Fruit fly (Drosophila melanogaster) whole organism, embryonic: ENCODE results near the gene SmE.
A peak's percentile ranks its signal among the peaks of the same experiment; 100 is the strongest.

Experiments used
- Bgb ChIP-seq: fragments of 200-800 bp; sonication (Bioruptor generic); IDR thresholded peaks from 2 replicates; pipeline ENCODE4 v1.3.6; 2022; ENCODE audit warnings: missing biosample characterization, missing genetic modification characterization; ENCODE audit not compliant: partially characterized antibody
- CG10366 ChIP-seq: fragments of 200-800 bp; sonication (Bioruptor generic); IDR thresholded peaks from 2 replicates; pipeline ENCODE4 v1.3.6; 2022; ENCODE audit warnings: missing biosample characterization, missing genetic modification characterization
- CG10462 ChIP-seq: fragments of 200-800 bp; sonication (Bioruptor generic); optimal IDR thresholded peaks from 2 replicates; lab custom pipeline; 2016; ENCODE audit warnings: missing biosample characterization, missing genetic modification characterization
- CG11456 ChIP-seq: fragments of 200-800 bp; sonication (Bioruptor generic); IDR thresholded peaks from 3 replicates; pipeline ENCODE4 v1.3.6; 2022; ENCODE audit warnings: missing biosample characterization, missing genetic modification characterization
- CG11695 ChIP-seq: fragments of 200-800 bp; sonication (Bioruptor generic); IDR thresholded peaks from 3 replicates; pipeline ENCODE4 v1.3.6; 2022; ENCODE audit warnings: missing biosample characterization, missing genetic modification characterization
- CG12659 ChIP-seq: fragments of 200-800 bp; sonication (Bioruptor generic); optimal IDR thresholded peaks from 3 replicates; lab custom pipeline; 2017; ENCODE audit warnings: mild to moderate bottlenecking, missing biosample characterization, missing genetic modification reagents, missing genetic modification characterization
- CG14441 ChIP-seq: fragments of 200-800 bp; sonication (Bioruptor generic); IDR thresholded peaks from 2 replicates; pipeline ENCODE4 v1.3.6; 2022; ENCODE audit warnings: missing biosample characterization, missing genetic modification characterization
- CG14667 ChIP-seq: fragments of 200-800 bp; sonication (Bioruptor generic); IDR thresholded peaks from 2 replicates; pipeline ENCODE4 v1.3.6; 2022; ENCODE audit warnings: missing biosample characterization, missing genetic modification characterization
- CG16813 ChIP-seq: fragments of 200-800 bp; sonication (Bioruptor generic); IDR thresholded peaks from 3 replicates; pipeline ENCODE4 v1.3.6; 2022; ENCODE audit warnings: missing biosample characterization, missing genetic modification characterization; ENCODE audit not compliant: partially characterized antibody
- CG16815 ChIP-seq: fragments of 200-800 bp; sonication (Bioruptor generic); optimal IDR thresholded peaks from 3 replicates; lab custom pipeline; 2017; ENCODE audit warnings: missing biosample characterization, mild to moderate bottlenecking, missing genetic modification characterization
- CG17568 ChIP-seq: fragments of 200-800 bp; sonication (Bioruptor generic); optimal IDR thresholded peaks from 2 replicates; lab custom pipeline; 2018; ENCODE audit warnings: missing biosample characterization, mild to moderate bottlenecking, missing genetic modification characterization, moderate library complexity
- CG1832 ChIP-seq: fragments of 200-800 bp; sonication (Bioruptor generic); optimal IDR thresholded peaks from 2 replicates; lab custom pipeline; 2017; ENCODE audit warnings: missing biosample characterization, mild to moderate bottlenecking, missing genetic modification characterization, inconsistent platforms
- CG2120 ChIP-seq: fragments of 200-800 bp; sonication (Bioruptor generic); optimal IDR thresholded peaks from 3 replicates; lab custom pipeline; 2016; ENCODE audit warnings: missing biosample characterization, missing genetic modification characterization
- CG2199 ChIP-seq: fragments of 200-800 bp; sonication (Bioruptor generic); IDR thresholded peaks from 3 replicates; pipeline ENCODE4 v1.3.6; 2022; ENCODE audit warnings: missing biosample characterization, missing genetic modification characterization
- CG32772 ChIP-seq: fragments of 200-800 bp; sonication (Bioruptor generic); IDR thresholded peaks from 2 replicates; pipeline ENCODE4 v1.3.6; 2022; ENCODE audit warnings: missing biosample characterization, missing genetic modification characterization
- CG3281 ChIP-seq: fragments of 200-800 bp; sonication (Bioruptor generic); optimal IDR thresholded peaks from 3 replicates; lab custom pipeline; 2017; ENCODE audit warnings: missing biosample characterization, mild to moderate bottlenecking, missing genetic modification characterization
- CG33213 ChIP-seq: fragments of 200-800 bp; sonication (Bioruptor generic); optimal IDR thresholded peaks from 3 replicates; lab custom pipeline; 2016; ENCODE audit warnings: missing biosample characterization, missing genetic modification characterization
- CG34422 ChIP-seq: fragments of 200-800 bp; sonication (Bioruptor generic); IDR thresholded peaks from 3 replicates; pipeline ENCODE4 v1.3.6; 2022; ENCODE audit warnings: missing biosample characterization, missing genetic modification characterization
- CG3838 ChIP-seq: fragments of 200-800 bp; sonication (Bioruptor generic); optimal IDR thresholded peaks from 3 replicates; lab custom pipeline; 2016; ENCODE audit warnings: missing biosample characterization, missing genetic modification characterization
- CG4328 ChIP-seq: fragments of 200-800 bp; sonication (Bioruptor generic); optimal IDR thresholded peaks from 3 replicates; lab custom pipeline; 2017; ENCODE audit warnings: missing biosample characterization, missing genetic modification reagents, missing genetic modification characterization
- CG5245 ChIP-seq: fragments of 200-800 bp; sonication (Bioruptor generic); optimal IDR thresholded peaks from 3 replicates; lab custom pipeline; 2016; ENCODE audit warnings: missing biosample characterization, missing genetic modification characterization
- CG6683 ChIP-seq: fragments of 200-800 bp; sonication (Bioruptor generic); optimal IDR thresholded peaks from 2 replicates; lab custom pipeline; 2017; ENCODE audit warnings: missing biosample characterization, mild to moderate bottlenecking, missing genetic modification characterization, missing genetic modification reagents
- CG8765 ChIP-seq: fragments of 200-800 bp; sonication (Bioruptor generic); IDR thresholded peaks from 2 replicates; pipeline ENCODE4 v1.3.6; 2022; ENCODE audit warnings: missing biosample characterization, missing genetic modification characterization
- Dip3 ChIP-seq: fragments of 200-800 bp; sonication (Bioruptor generic); optimal IDR thresholded peaks from 3 replicates; lab custom pipeline; 2016; ENCODE audit warnings: missing biosample characterization, missing genetic modification characterization
- Eip74EF ChIP-seq, 2 experiments: fragments of 200-800 bp in 1 of 2; fragments of >200 bp in 1 of 2; sonication (Bioruptor generic) in 1 of 2; optimal IDR thresholded peaks; 2 replicates each; lab custom pipeline; 2017 to 2019; ENCODE audit warnings: missing biosample characterization in 2 of 2, missing genetic modification characterization in 2 of 2, mild to moderate bottlenecking in 1 of 2, moderate library complexity in 1 of 2
- GATAe ChIP-seq: fragments of 200-800 bp; sonication (Bioruptor generic); conservative IDR thresholded peaks from 2 replicates; pipeline ENCODE4 v1.3.6; 2022; ENCODE audit warnings: missing biosample characterization, missing genetic modification characterization
- MBD-R2 ChIP-seq: fragments of 200-800 bp; sonication (Bioruptor generic); IDR thresholded peaks from 2 replicates; pipeline ENCODE4 v1.3.6; 2022; ENCODE audit warnings: missing biosample characterization, missing genetic modification characterization
- Med ChIP-seq: fragments of 200-800 bp; sonication (Bioruptor generic); peaks from one replicate; lab custom pipeline; 2016; ENCODE audit warnings: missing biosample characterization, missing genetic modification characterization, mild to moderate bottlenecking, inconsistent platforms, moderate library complexity
- Oaz ChIP-seq: fragments of 200-800 bp; sonication (Bioruptor generic); IDR thresholded peaks from 2 replicates; pipeline ENCODE4 v1.3.6; 2022; ENCODE audit warnings: missing biosample characterization, missing genetic modification characterization
- Sox100B ChIP-seq: fragments of 200-800 bp; sonication (Bioruptor generic); optimal IDR thresholded peaks from 3 replicates; lab custom pipeline; 2018; ENCODE audit warnings: missing biosample characterization, mild to moderate bottlenecking, missing genetic modification characterization
- Sry-δ ChIP-seq: fragments of 200-800 bp; sonication (Bioruptor generic); optimal IDR thresholded peaks from 2 replicates; lab custom pipeline; 2016; ENCODE audit warnings: missing biosample characterization, missing genetic modification characterization
- TFAM ChIP-seq: fragments of 200-800 bp; sonication (Bioruptor generic); optimal IDR thresholded peaks from 2 replicates; lab custom pipeline; 2017; ENCODE audit warnings: missing biosample characterization, missing genetic modification characterization, inconsistent platforms
- bab2 ChIP-seq: fragments of 200-800 bp; sonication (Bioruptor generic); optimal IDR thresholded peaks from 2 replicates; lab custom pipeline; 2016; ENCODE audit warnings: missing biosample characterization, missing genetic modification characterization
- bowl ChIP-seq: fragments of 200-800 bp; sonication (Bioruptor generic); IDR thresholded peaks from 2 replicates; pipeline ENCODE4 v1.3.6; 2022; ENCODE audit warnings: missing biosample characterization, missing genetic modification characterization
- cato ChIP-seq: fragments of 200-800 bp; sonication (Bioruptor generic); optimal IDR thresholded peaks from 2 replicates; lab custom pipeline; 2016; ENCODE audit warnings: missing biosample characterization, missing genetic modification characterization, borderline replicate concordance
- croc ChIP-seq: fragments of 200-800 bp; sonication (Bioruptor generic); conservative IDR thresholded peaks from 3 replicates; pipeline ENCODE4 v1.3.6; 2022; ENCODE audit warnings: missing biosample characterization, missing genetic modification characterization
- eve ChIP-seq, 2 experiments: fragments of >200 bp; optimal IDR thresholded peaks; 2 replicates each; lab custom pipeline; 2017; ENCODE audit warnings: missing biosample characterization in 2 of 2, missing genetic modification characterization in 2 of 2
- fd102C ChIP-seq: fragments of 200-800 bp; sonication (Bioruptor generic); optimal IDR thresholded peaks from 2 replicates; lab custom pipeline; 2018; ENCODE audit warnings: missing biosample characterization, mild to moderate bottlenecking, missing genetic modification characterization, moderate library complexity
- gt ChIP-seq: fragments of 200-800 bp; sonication (Bioruptor generic); IDR thresholded peaks from 2 replicates; pipeline ENCODE4 v1.3.6; 2022; ENCODE audit warnings: missing biosample characterization, missing genetic modification characterization
- klu ChIP-seq: fragments of 200-800 bp; sonication (Bioruptor generic); IDR thresholded peaks from 2 replicates; pipeline ENCODE4 v1.3.6; 2022; ENCODE audit warnings: missing biosample characterization, missing genetic modification characterization
- lilli ChIP-seq: fragments of 200-800 bp; sonication (Bioruptor generic); optimal IDR thresholded peaks from 3 replicates; lab custom pipeline; 2016; ENCODE audit warnings: missing biosample characterization, missing genetic modification characterization
- mam ChIP-seq: fragments of 200-800 bp; sonication (Bioruptor generic); optimal IDR thresholded peaks from 3 replicates; lab custom pipeline; 2016; ENCODE audit warnings: missing biosample characterization, missing genetic modification characterization
- otp ChIP-seq: fragments of 200-800 bp; sonication (Bioruptor generic); IDR thresholded peaks from 3 replicates; pipeline ENCODE4, ENCODE4 v1.3.6; 2022; ENCODE audit warnings: missing biosample characterization, missing genetic modification characterization
- pzg ChIP-seq: fragments of 200-800 bp; sonication (Bioruptor generic); optimal IDR thresholded peaks from 3 replicates; lab custom pipeline; 2018; ENCODE audit warnings: missing biosample characterization, mild to moderate bottlenecking, missing genetic modification characterization, moderate library complexity
- ro ChIP-seq: fragments of 200-800 bp; sonication (Bioruptor generic); IDR thresholded peaks from 2 replicates; pipeline ENCODE4 v1.3.6; 2022; ENCODE audit warnings: missing biosample characterization, missing genetic modification characterization
- row ChIP-seq: fragments of 200-800 bp; sonication (Bioruptor generic); IDR thresholded peaks from 3 replicates; pipeline ENCODE4 v1.3.6; 2022; ENCODE audit warnings: missing biosample characterization, missing genetic modification characterization
- sna ChIP-seq: fragments of 200-800 bp; sonication (Bioruptor generic); IDR thresholded peaks from 2 replicates; pipeline ENCODE4 v1.3.6; 2022; ENCODE audit warnings: missing biosample characterization, missing genetic modification characterization; ENCODE audit not compliant: partially characterized antibody
- sr ChIP-seq: fragments of 200-800 bp; sonication (Bioruptor generic); IDR thresholded peaks from 3 replicates; pipeline ENCODE4 v1.3.6; 2022; ENCODE audit warnings: missing biosample characterization, missing genetic modification characterization
- ssp ChIP-seq: fragments of 200-800 bp; sonication (Bioruptor generic); IDR thresholded peaks from 2 replicates; pipeline ENCODE4 v1.3.6; 2022; ENCODE audit warnings: missing biosample characterization, missing genetic modification characterization
- stc ChIP-seq: fragments of 200-800 bp; sonication (Bioruptor generic); IDR thresholded peaks from 2 replicates; pipeline ENCODE4 v1.3.6; 2022; ENCODE audit warnings: missing biosample characterization, missing genetic modification characterization
- ttk ChIP-seq: fragments of 200-800 bp; sonication (Bioruptor generic); IDR thresholded peaks from 2 replicates; pipeline ENCODE4 v2.1.2; 2022; ENCODE audit warnings: missing biosample characterization, missing genetic modification characterization
- unc-4 ChIP-seq: fragments of 200-800 bp; sonication (Bioruptor generic); IDR thresholded peaks from 2 replicates; pipeline ENCODE4 v1.3.6; 2022; ENCODE audit warnings: missing biosample characterization, missing genetic modification characterization; ENCODE audit not compliant: partially characterized antibody

The SmE gene

dm6 chr2L:7849472-7849871 lies 35.8 kb downstream of the SmE start:
- TF ChIP-seq CG5245 (GFP tag; lab: Kevin White, UChicago) (no peak), gt (no peak), CG11456 (GFP tag; lab: Robert Waterston, UW) (no peak), ro (GFP tag; lab: Robert Waterston, UW) (no peak), lilli (GFP tag; lab: Kevin White, UChicago) (no peak), CG14441 (GFP tag; lab: Robert Waterston, UW) (no peak), CG3838 (no peak), croc (no peak), stc (GFP tag; lab: Robert Waterston, UW) (no peak), ssp (GFP tag; lab: Robert Waterston, UW) (peak; percentile 23; the same call in 1 of the 2 replicates), CG1832 (no peak), CG34422 (GFP tag; lab: Robert Waterston, UW) (0 out of 3 replicates have a peak, but pooled peaks have one; percentile 37), CG16813 (GFP tag; lab: Robert Waterston, UW) (no peak), CG2199 (no peak), Oaz (no peak), ttk (GFP tag; lab: Robert Waterston, UW) (no peak), CG17568 (GFP tag; lab: Kevin White, UChicago) (no peak), MBD-R2 (GFP tag; lab: Robert Waterston, UW) (no peak), CG10462 (GFP tag; lab: Kevin White, UChicago) (no peak), Med (peak; percentile 58), Sry-δ (GFP tag; lab: Kevin White, UChicago) (no peak), cato (GFP tag; lab: Kevin White, UChicago) (no peak), CG11695 (GFP tag; lab: Robert Waterston, UW) (no peak), eve (GFP tag; optimal IDR thresholded peaks at IDR 0.05; lab: Kevin White, UChicago) (no peak), CG8765 (GFP tag; lab: Robert Waterston, UW) (no peak), fd102C (GFP tag; lab: Kevin White, UChicago) (no peak), bowl (GFP tag; lab: Robert Waterston, UW) (no peak), row (GFP tag; lab: Robert Waterston, UW) (peak; percentile 71), CG3281 (GFP tag; lab: Kevin White, UChicago) (no peak), TFAM (GFP tag; lab: Kevin White, UChicago) (no peak), sr (GFP tag; lab: Robert Waterston, UW) (no peak), CG2120 (GFP tag; lab: Kevin White, UChicago) (no peak), CG16815 (GFP tag; lab: Kevin White, UChicago) (no peak), sna (GFP tag; lab: Robert Waterston, UW) (no peak), mam (GFP tag; lab: Kevin White, UChicago) (no peak), Dip3 (GFP tag; lab: Kevin White, UChicago) (no peak), CG14667 (GFP tag; lab: Robert Waterston, UW) (no peak), otp (GFP tag; lab: Robert Waterston, UW) (0 out of 3 replicates have a peak, but pooled peaks have one; percentile 11), CG32772 (GFP tag; lab: Robert Waterston, UW) (0 out of 2 replicates have a peak, but pooled peaks have one; percentile 19), Eip74EF (GFP tag; optimal IDR thresholded peaks at IDR 0.05; lab: Kevin White, UChicago) (no peak), unc-4 (GFP tag; lab: Robert Waterston, UW) (no peak), CG6683 (GFP tag; lab: Kevin White, UChicago) (no peak), GATAe (no peak), CG10366 (GFP tag; lab: Robert Waterston, UW) (peak; percentile 12; the same call in 1 of the 2 replicates), pzg (no peak), CG33213 (GFP tag; lab: Kevin White, UChicago) (no peak), Bgb (no peak), Sox100B (GFP tag; lab: Kevin White, UChicago) (peak; percentile 0), bab2 (no peak), CG4328 (GFP tag; lab: Kevin White, UChicago) (no peak), CG12659 (peak; percentile 6), klu (0 out of 2 replicates have a peak, but pooled peaks have one; percentile 10)
